Fruit fly (Drosophila melanogaster): Measurements from ENCODE around the gene CG43335.

- TF ChIP-seq CG16779 (tag; optimal IDR thresholded peaks at IDR 0.05) (no peak), CG11762 (GFP tag; optimal IDR thresholded peaks at IDR 0.05; ENCODE audit: insufficient read depth) (no peak), CG6276 (GFP tag; optimal IDR thresholded peaks at IDR 0.05) (no peak), Met (GFP tag; optimal IDR thresholded peaks at IDR 0.05) (no peak), net (GFP tag; optimal IDR thresholded peaks at IDR 0.05) (no peak)
These were observed 31.7 kb downstream of the CG43335 start for dm6 chr3R:15666900-15667507.

Measured in whole organism, prepupa.